Fruit fly (Drosophila melanogaster): ENCODE data around the gene Fit1.

DNA sequence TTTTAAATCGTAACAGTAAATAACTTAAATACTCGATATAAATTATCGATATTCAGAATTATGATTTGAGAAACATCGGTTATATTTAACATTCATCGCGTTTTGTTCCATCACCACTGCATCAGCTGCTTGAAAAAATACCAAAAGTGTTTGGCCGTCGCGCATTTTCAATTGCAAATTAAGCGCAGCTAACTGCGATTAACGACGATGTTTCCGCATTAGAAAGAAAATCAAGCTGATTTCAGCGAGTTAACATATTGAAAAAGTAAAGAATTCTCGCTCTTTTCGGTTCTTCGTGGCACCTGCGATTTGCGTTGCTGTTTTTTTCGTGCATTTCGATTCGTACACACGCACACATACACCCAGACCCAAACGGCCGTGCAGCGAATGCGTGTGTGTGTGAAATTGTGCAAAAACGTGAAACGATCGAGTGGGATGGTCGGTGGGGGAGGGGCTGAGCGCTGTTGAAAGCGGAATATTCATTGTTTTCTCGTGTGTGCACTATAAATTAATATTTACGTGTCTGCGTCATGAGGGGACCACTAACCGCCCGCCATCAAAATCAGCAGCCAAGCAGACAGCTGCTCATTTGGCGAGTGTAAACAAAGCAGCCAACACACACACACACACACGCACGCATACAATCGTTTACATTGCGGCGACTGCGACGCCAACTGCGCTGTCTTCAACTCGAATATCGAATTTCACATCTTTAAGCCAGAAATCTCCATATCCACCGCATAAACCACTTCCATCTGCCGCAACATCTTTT is 4.9 kb downstream of the Fit1 start, which contains the start of gene Ack:
- TF ChIP-seq CG12769 (tag; optimal IDR thresholded peaks at IDR 0.05) = no peak
- TF ChIP-seq CG7928 (GFP tag; optimal IDR thresholded peaks at IDR 0.05) = no peak
- TF ChIP-seq CG16863 (GFP tag; optimal IDR thresholded peaks at IDR 0.05) = no peak
- no peak for TF ChIP-seq B-H1 (GFP tag; IDR thresholded peaks at IDR 0.05)
- TF ChIP-seq Bdp1 (GFP tag; optimal IDR thresholded peaks at IDR 0.05) = no peak
- TF ChIP-seq CG17359 (tag; optimal IDR thresholded peaks at IDR 0.05) = no peak
- TF ChIP-seq schlank (tag; optimal IDR thresholded peaks at IDR 0.05) = no peak
